Worm (Caenorhabditis elegans) whole organism, L4 larva: ENCODE measurements around the gene dif-1.
A peak's percentile ranks its signal among the peaks of the same experiment; 100 is the strongest.

Source experiments
- F44E2.7 ChIP-seq: fragments of 200-800 bp; sonication (Bioruptor generic); IDR thresholded peaks from 2 replicates; pipeline ENCODE4 v2.1.2; 2022; ENCODE audit warnings: missing genetic modification characterization, missing compliant biosample characterization
- Y48G9A.11 ChIP-seq: fragments of 200-800 bp; sonication (Bioruptor generic); IDR thresholded peaks from 2 replicates; pipeline ENCODE4 v1.3.6; 2022; ENCODE audit warnings: missing genetic modification reagents, missing genetic modification characterization, missing compliant biosample characterization
- aha-1 ChIP-seq: fragments of 150-350 bp; peaks from one replicate; lab custom pipeline; 2014; ENCODE audit warnings: missing biosample characterization, missing genetic modification characterization
- aly-2 ChIP-seq: sonication (generic microtip); optimal IDR thresholded peaks from 2 replicates; lab custom pipeline; 2018; ENCODE audit warnings: missing biosample characterization, missing genetic modification characterization
- ama-1 ChIP-seq: fragments of 150-350 bp; optimal IDR thresholded peaks from 2 replicates; lab custom pipeline; 2014; ENCODE audit warnings: inconsistent platforms, mixed read lengths
- cey-2 ChIP-seq: sonication (generic microtip); optimal IDR thresholded peaks from 3 replicates; lab custom pipeline; 2017; ENCODE audit warnings: missing genetic modification characterization, mild to moderate bottlenecking, missing compliant biosample characterization, antibody characterized with exemption, borderline replicate concordance; ENCODE audit not compliant: insufficient read depth
- daf-12 ChIP-seq: fragments of 150-350 bp; optimal IDR thresholded peaks from 2 replicates; lab custom pipeline; 2014; ENCODE audit warnings: missing biosample characterization, missing genetic modification reagents, missing genetic modification characterization
- daf-16 ChIP-seq, 3 experiments: sonication (generic microtip); optimal IDR thresholded peaks; 2 replicates each; lab custom pipeline; 2016 to 2017; ENCODE audit warnings: missing genetic modification characterization in 3 of 3, missing genetic modification reagents in 3 of 3, mild to moderate bottlenecking in 2 of 3, missing compliant biosample characterization in 2 of 3, missing biosample characterization in 1 of 3, moderate library complexity in 1 of 3
- daf-19 ChIP-seq: fragments of 200-800 bp; sonication (Bioruptor generic); conservative IDR thresholded peaks from 2 replicates; pipeline ENCODE4 v1.3.6; 2022; ENCODE audit warnings: missing genetic modification characterization, missing compliant biosample characterization
- dmd-6 ChIP-seq: fragments of 200-800 bp; sonication (Bioruptor generic); IDR thresholded peaks from 2 replicates; pipeline ENCODE4 v1.3.6; 2022; ENCODE audit warnings: missing genetic modification reagents, missing genetic modification characterization, missing compliant biosample characterization
- duxl-1 ChIP-seq: sonication (generic microtip); optimal IDR thresholded peaks from 2 replicates; lab custom pipeline; 2016; ENCODE audit warnings: mild to moderate bottlenecking, missing genetic modification characterization, moderate library complexity, missing compliant biosample characterization; ENCODE audit not compliant: poor library complexity
- dve-1 ChIP-seq: sonication (generic microtip); optimal IDR thresholded peaks from 2 replicates; lab custom pipeline; 2017; ENCODE audit warnings: antibody characterized with exemption, mild to moderate bottlenecking, missing genetic modification characterization, missing compliant biosample characterization; ENCODE audit not compliant: insufficient read depth
- egl-43 ChIP-seq: fragments of 200-800 bp; sonication (Bioruptor generic); IDR thresholded peaks from 2 replicates; pipeline ENCODE4 v1.3.6; 2022; ENCODE audit warnings: missing genetic modification reagents, missing genetic modification characterization, missing compliant biosample characterization
- fos-1 ChIP-seq: fragments of 150-350 bp; optimal IDR thresholded peaks from 2 replicates; lab custom pipeline; 2014; ENCODE audit warnings: missing biosample characterization, missing genetic modification characterization
- hif-1 ChIP-seq, 2 experiments: sonication (generic microtip); optimal IDR thresholded peaks; 2 replicates each; lab custom pipeline; 2016 to 2017; ENCODE audit warnings: missing compliant biosample characterization in 2 of 2, missing genetic modification characterization in 2 of 2, missing genetic modification reagents in 2 of 2, missing genotype in 2 of 2, mild to moderate bottlenecking in 1 of 2
- hlh-11 ChIP-seq: fragments of 200-800 bp; sonication (Bioruptor generic); optimal IDR thresholded peaks from 2 replicates; lab custom pipeline; 2018; ENCODE audit warnings: mild to moderate bottlenecking, missing genetic modification characterization, missing compliant biosample characterization
- hlh-30 ChIP-seq: sonication (generic microtip); optimal IDR thresholded peaks from 2 replicates; lab custom pipeline; 2017; ENCODE audit warnings: antibody characterized with exemption, mild to moderate bottlenecking, missing genetic modification characterization, missing compliant biosample characterization; ENCODE audit not compliant: insufficient read depth
- lim-7 ChIP-seq: fragments of 200-800 bp; sonication (Bioruptor generic); IDR thresholded peaks from 2 replicates; pipeline ENCODE4 v1.3.6; 2022; ENCODE audit warnings: missing genetic modification characterization, missing compliant biosample characterization
- lin-1 ChIP-seq: fragments of 200-800 bp; sonication (Bioruptor generic); IDR thresholded peaks from 2 replicates; pipeline ENCODE4 v1.3.6; 2022; ENCODE audit warnings: missing genetic modification reagents, missing genetic modification characterization, missing compliant biosample characterization
- lir-3 ChIP-seq: sonication (generic microtip); optimal IDR thresholded peaks from 2 replicates; lab custom pipeline; 2016; ENCODE audit warnings: mild to moderate bottlenecking, missing genetic modification characterization, missing compliant biosample characterization
- madf-5 ChIP-seq, 2 experiments: fragments of 200-800 bp; sonication (Bioruptor generic); IDR thresholded peaks; 2 replicates each; pipeline ENCODE4 v1.3.6; 2022; ENCODE audit warnings: missing compliant biosample characterization in 2 of 2, missing genetic modification characterization in 2 of 2
- mdl-1 ChIP-seq, 2 experiments: fragments of 150-350 bp in 1 of 2; sonication (generic microtip) in 1 of 2; optimal IDR thresholded peaks; 2 replicates each; lab custom pipeline; 2014 to 2017; ENCODE audit warnings: missing biosample characterization in 2 of 2, missing genetic modification characterization in 2 of 2
- mep-1 ChIP-seq: fragments of 150-350 bp; sonication (generic microtip); optimal IDR thresholded peaks from 3 replicates; lab custom pipeline; 2014; ENCODE audit warnings: missing biosample characterization, missing genetic modification characterization
- mxl-3 ChIP-seq: fragments of 200-800 bp; sonication (Bioruptor generic); optimal IDR thresholded peaks from 2 replicates; lab custom pipeline; 2018; ENCODE audit warnings: mild to moderate bottlenecking, missing genetic modification characterization, missing compliant biosample characterization
- nhr-111 ChIP-seq: fragments of 200-800 bp; sonication (Bioruptor generic); optimal IDR thresholded peaks from 2 replicates; lab custom pipeline; 2018; ENCODE audit warnings: mild to moderate bottlenecking, missing genetic modification characterization, missing compliant biosample characterization
- nhr-237 ChIP-seq: sonication (generic microtip); optimal IDR thresholded peaks from 2 replicates; lab custom pipeline; 2017; ENCODE audit warnings: missing biosample characterization, missing genetic modification characterization
- nhr-25 ChIP-seq: sonication (generic microtip); optimal IDR thresholded peaks from 2 replicates; lab custom pipeline; 2017; ENCODE audit warnings: missing genetic modification characterization, mild to moderate bottlenecking, missing compliant biosample characterization, antibody characterized with exemption, moderate library complexity, borderline replicate concordance; ENCODE audit not compliant: insufficient read depth
- nhr-28 ChIP-seq: fragments of 150-350 bp; optimal IDR thresholded peaks from 2 replicates; lab custom pipeline; 2014; ENCODE audit warnings: missing biosample characterization, missing genetic modification characterization
- nhr-42 ChIP-seq: fragments of 200-800 bp; sonication (Bioruptor generic); IDR thresholded peaks from 2 replicates; pipeline ENCODE4 v1.3.6; 2022; ENCODE audit warnings: missing genetic modification characterization, missing compliant biosample characterization
- nhr-48 ChIP-seq: sonication (generic microtip); optimal IDR thresholded peaks from 2 replicates; lab custom pipeline; 2016; ENCODE audit warnings: mild to moderate bottlenecking, missing genetic modification characterization, missing compliant biosample characterization
- php-3 ChIP-seq: fragments of 200-800 bp; sonication (Bioruptor generic); IDR thresholded peaks from 2 replicates; pipeline ENCODE4 v1.3.6; 2022; ENCODE audit warnings: missing genetic modification reagents, missing genetic modification characterization, missing compliant biosample characterization
- pqm-1 ChIP-seq: sonication (generic microtip); optimal IDR thresholded peaks from 2 replicates; lab custom pipeline; 2017; ENCODE audit warnings: missing biosample characterization, missing genetic modification characterization
- saeg-2 ChIP-seq: fragments of 200-800 bp; sonication (Bioruptor generic); IDR thresholded peaks from 2 replicates; pipeline ENCODE4 v1.3.6; 2022; ENCODE audit warnings: missing genetic modification reagents, missing genetic modification characterization, missing compliant biosample characterization
- sdz-12 ChIP-seq: fragments of 200-800 bp; sonication (Bioruptor generic); optimal IDR thresholded peaks from 2 replicates; lab custom pipeline; 2018; ENCODE audit warnings: mild to moderate bottlenecking, missing genetic modification characterization, missing compliant biosample characterization
- spr-3 ChIP-seq: fragments of 200-800 bp; sonication (Bioruptor generic); optimal IDR thresholded peaks from 2 replicates; lab custom pipeline; 2018; ENCODE audit warnings: mild to moderate bottlenecking, missing genetic modification characterization, missing compliant biosample characterization
- unc-39 ChIP-seq: sonication (generic microtip); optimal IDR thresholded peaks from 2 replicates; lab custom pipeline; 2017; ENCODE audit warnings: missing biosample characterization, missing genetic modification characterization
- unc-62 ChIP-seq, 3 experiments: fragments of 150-350 bp in 1 of 3; sonication (generic microtip); optimal IDR thresholded peaks in 2 of 3; peaks in 1 of 3; 1 replicate in 1 of 3; 2 replicates in 2 of 3; lab custom pipeline; 2014 to 2017; ENCODE audit warnings: missing biosample characterization in 3 of 3, missing genetic modification characterization in 3 of 3, missing genetic modification reagents in 3 of 3, missing genotype in 1 of 3
- ztf-11 ChIP-seq: fragments of 150-350 bp; optimal IDR thresholded peaks from 2 replicates; lab custom pipeline; 2014; ENCODE audit warnings: missing biosample characterization, missing genetic modification characterization
- ztf-7 ChIP-seq: fragments of 150-350 bp; optimal IDR thresholded peaks from 2 replicates; lab custom pipeline; 2014; ENCODE audit warnings: missing biosample characterization, missing genetic modification characterization

Gene dif-1

DNA sequence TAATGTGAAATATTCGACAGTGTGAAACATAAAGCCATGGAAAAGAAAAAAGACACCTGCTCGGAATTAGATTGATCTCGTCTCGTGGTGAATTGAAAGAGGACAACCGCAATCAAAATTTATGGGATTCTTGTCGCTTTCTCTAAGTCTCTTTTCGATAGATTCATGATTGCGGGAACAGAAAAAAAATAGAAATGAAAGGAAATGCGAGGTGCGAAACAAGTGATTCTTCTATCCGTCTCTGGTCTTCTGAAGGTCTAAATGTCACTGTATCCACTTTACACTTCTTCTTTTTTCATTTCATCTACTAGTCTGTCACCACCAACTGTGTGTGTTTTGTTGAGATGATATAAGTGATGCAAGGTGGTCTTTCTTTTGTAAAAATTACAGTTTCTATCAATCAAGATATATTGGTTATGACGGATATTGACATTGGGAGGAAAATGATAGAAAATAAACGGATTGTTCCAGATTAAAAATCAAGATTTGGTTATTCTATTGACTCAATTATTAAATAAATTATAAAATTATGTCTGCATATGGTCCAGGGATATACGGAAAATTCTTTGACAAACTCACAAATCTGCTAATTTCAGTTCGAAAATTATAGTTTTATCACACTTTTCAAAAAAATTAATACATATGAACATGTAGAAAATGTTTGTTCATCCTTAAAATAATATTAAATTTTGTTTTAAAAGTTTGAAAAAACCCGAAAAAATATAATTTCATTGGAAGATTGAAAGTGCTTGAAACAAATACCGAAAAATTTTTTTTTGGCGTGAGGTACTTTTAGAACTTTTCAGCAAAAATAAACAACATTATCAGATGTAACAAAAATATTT lies 22.4 kb downstream of the dif-1 start:
- TF ChIP-seq nhr-28 (peak; percentile 34), daf-19 (no peak), ama-1 (lab: Kevin White, UChicago) (no peak), cey-2 (peak; percentile 30), nhr-42 (GFP tag; lab: Robert Waterston, UW) (no peak), hlh-30 (tag; lab: Kevin White, UChicago) (peak; percentile 33), unc-62 (GFP tag; optimal IDR thresholded peaks at IDR 0.05 in 1 of 2; lab: Kevin White, UChicago) (peak in 1 of 2 experiments; percentile 90), unc-62 (tag; optimal IDR thresholded peaks at IDR 0.05; lab: Kevin White, UChicago) (no peak), aha-1 (tag; lab: Kevin White, UChicago) (peak; percentile 92), dve-1 (tag; lab: Kevin White, UChicago) (no peak), mdl-1 (tag; optimal IDR thresholded peaks at IDR 0.05; lab: Kevin White, UChicago) (peak in 1 of 2 experiments; percentile 34)

DNA sequence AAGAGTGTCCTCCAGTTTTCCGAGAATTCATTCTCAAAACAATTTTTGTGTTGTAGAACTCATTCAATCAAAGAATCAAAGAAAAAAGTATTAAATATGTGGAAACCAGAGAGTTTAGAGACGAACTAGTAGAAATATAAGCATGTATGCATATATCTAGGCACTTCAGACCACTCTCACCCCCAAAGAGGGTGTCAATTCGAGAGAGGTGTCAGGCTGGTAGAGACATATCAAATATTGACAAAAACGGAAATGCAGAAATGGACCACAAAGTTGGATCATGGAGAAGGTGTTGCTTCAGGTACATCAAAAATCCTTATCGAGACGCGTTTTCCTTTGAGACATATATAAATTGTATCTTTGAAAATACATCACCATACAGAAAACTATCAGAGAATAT lies 29.1 kb downstream of the dif-1 start:
- TF ChIP-seq unc-62 (GFP tag; optimal IDR thresholded peaks at IDR 0.05 in 1 of 2; lab: Kevin White, UChicago) (peak in 1 of 2 experiments; percentile 92), unc-62 (tag; optimal IDR thresholded peaks at IDR 0.05; lab: Kevin White, UChicago) (no peak), fos-1 (tag; lab: Kevin White, UChicago) (no peak)

DNA sequence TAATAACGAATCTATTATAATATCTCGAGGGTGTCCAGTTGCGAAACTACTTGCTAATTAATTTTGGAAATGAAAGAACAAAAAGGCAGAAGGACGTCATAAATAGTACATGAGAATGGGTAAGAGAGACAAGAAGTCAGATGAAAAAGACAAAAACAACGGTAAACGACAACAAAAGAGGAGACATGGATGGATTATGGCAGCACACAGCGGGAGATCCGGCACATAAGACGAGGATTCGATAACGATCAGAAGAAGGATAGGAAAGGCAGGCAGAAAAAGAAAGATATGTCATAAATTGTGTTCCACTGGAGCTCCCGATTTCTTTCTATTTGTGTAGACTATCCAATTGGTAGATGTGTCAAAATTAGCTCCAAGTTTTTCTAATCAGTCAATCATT lies 31.2 kb downstream of the dif-1 start:
- TF ChIP-seq nhr-111 (GFP tag; lab: Kevin White, UChicago) (no peak), aha-1 (tag; lab: Kevin White, UChicago) (peak; percentile 39)

DNA sequence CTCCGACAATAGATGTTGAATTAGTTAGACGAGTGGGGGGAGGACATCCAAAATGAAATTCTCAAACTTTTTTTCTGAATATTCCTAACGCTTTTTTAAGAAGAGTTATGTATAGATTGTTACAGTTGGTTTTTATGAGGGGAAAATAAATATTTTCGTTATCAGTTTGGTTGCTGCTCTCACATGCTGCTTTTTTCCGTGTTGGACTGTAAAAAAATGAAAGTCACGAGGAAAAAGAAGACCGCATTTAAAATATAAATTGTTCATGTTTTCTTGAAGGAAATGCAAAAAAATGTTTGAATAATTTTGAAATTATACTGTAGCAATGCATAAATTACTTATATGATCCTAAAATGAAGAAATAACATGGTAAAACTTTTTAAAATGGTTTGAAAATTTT lies 32.0 kb downstream of the dif-1 start:
- TF ChIP-seq hlh-30 (tag; lab: Kevin White, UChicago) (peak; percentile 34), Y48G9A.11 (GFP tag; lab: Robert Waterston, UW) (no peak), nhr-237 (tag; lab: Kevin White, UChicago) (no peak), nhr-25 (no peak), unc-62 (GFP tag; optimal IDR thresholded peaks at IDR 0.05 in 1 of 2; lab: Kevin White, UChicago) (peak in 1 of 2 experiments; percentile 25), unc-62 (tag; optimal IDR thresholded peaks at IDR 0.05; lab: Kevin White, UChicago) (no peak), dmd-6 (GFP tag; lab: Robert Waterston, UW) (peak; percentile 36; the same call in 1 of the 2 replicates), F44E2.7 (no peak), unc-39 (tag; lab: Kevin White, UChicago) (no peak), ztf-11 (tag; lab: Kevin White, UChicago) (no peak), sdz-12 (no peak), daf-16 (GFP tag; optimal IDR thresholded peaks at IDR 0.05; lab: Kevin White, UChicago) (no peak), daf-16 (tag; optimal IDR thresholded peaks at IDR 0.05; lab: Kevin White, UChicago) (peak; percentile 40), nhr-48 (tag; lab: Kevin White, UChicago) (no peak), hlh-11 (peak; percentile 49), nhr-28 (peak; percentile 22), aha-1 (tag; lab: Kevin White, UChicago) (peak; percentile 17), lin-1 (GFP tag; lab: Robert Waterston, UW) (no peak), egl-43 (GFP tag; lab: Robert Waterston, UW) (no peak), aly-2 (tag; lab: Kevin White, UChicago) (no peak), hif-1 (tag; optimal IDR thresholded peaks at IDR 0.05; lab: Kevin White, UChicago) (no peak), mxl-3 (no peak), dve-1 (tag; lab: Kevin White, UChicago) (peak; percentile 20), saeg-2 (GFP tag; lab: Robert Waterston, UW) (no peak), fos-1 (tag; lab: Kevin White, UChicago) (no peak), mep-1 (tag; lab: Kevin White, UChicago) (peak; percentile 34), daf-12 (tag; lab: Kevin White, UChicago) (no peak), pqm-1 (peak; percentile 7), duxl-1 (tag; lab: Kevin White, UChicago) (no peak), php-3 (peak; percentile 39; the same call in 1 of the 2 replicates), ztf-7 (tag; lab: Kevin White, UChicago) (no peak), spr-3 (no peak), lim-7 (GFP tag; lab: Robert Waterston, UW) (no peak), lir-3 (tag; lab: Kevin White, UChicago) (no peak), madf-5 (GFP tag; IDR thresholded peaks at IDR 0.05; lab: Robert Waterston, UW) (no peak)
